Fruit fly (Drosophila melanogaster) whole organism, prepupa: ENCODE measurements around the gene p24-2.
A peak's percentile ranks its signal among the peaks of the same experiment; 100 is the strongest.
"Not testable (repeated sequence)": the region's sequence is repeated elsewhere in the genome, so short reads cannot be mapped to it uniquely, and the experiment has no call there.

ENCODE experiments used
- CG10631 ChIP-seq: fragments of 200-800 bp; sonication (Bioruptor generic); optimal IDR thresholded peaks from 2 replicates; lab custom pipeline; 2016; ENCODE audit warnings: missing biosample characterization, missing genetic modification characterization
- CG11762 ChIP-seq: fragments of 200-800 bp; sonication (Bioruptor generic); optimal IDR thresholded peaks from 3 replicates; lab custom pipeline; 2016; ENCODE audit warnings: missing biosample characterization, missing genetic modification characterization; ENCODE audit not compliant: insufficient read depth
- CG15336 ChIP-seq: fragments of 200-800 bp; sonication (Bioruptor generic); IDR thresholded peaks from 2 replicates; pipeline ENCODE4 v1.3.6; 2022; ENCODE audit warnings: missing biosample characterization, missing genetic modification characterization
- CG1621 ChIP-seq: fragments of 200-800 bp; sonication (Bioruptor generic); optimal IDR thresholded peaks from 3 replicates; lab custom pipeline; 2018; ENCODE audit warnings: missing biosample characterization, mild to moderate bottlenecking, missing genetic modification characterization
- CG16779 ChIP-seq: fragments of 200-800 bp; sonication (Bioruptor generic); optimal IDR thresholded peaks from 3 replicates; lab custom pipeline; 2017; ENCODE audit warnings: missing biosample characterization, mild to moderate bottlenecking, missing genetic modification characterization
- CG31627 ChIP-seq: fragments of 200-800 bp; sonication (Bioruptor generic); optimal IDR thresholded peaks from 3 replicates; lab custom pipeline; 2016; ENCODE audit warnings: missing biosample characterization, missing genetic modification characterization
- CG32006 ChIP-seq: fragments of 200-800 bp; sonication (Bioruptor generic); optimal IDR thresholded peaks from 3 replicates; lab custom pipeline; 2017; ENCODE audit warnings: missing biosample characterization, mild to moderate bottlenecking, missing genetic modification characterization
- CG4318 ChIP-seq: fragments of 200-800 bp; sonication (Bioruptor generic); optimal IDR thresholded peaks from 3 replicates; lab custom pipeline; 2017; ENCODE audit warnings: missing biosample characterization, mild to moderate bottlenecking, missing genetic modification characterization
- CG6163 ChIP-seq: fragments of 200-800 bp; sonication (Bioruptor generic); IDR thresholded peaks from 3 replicates; pipeline ENCODE4 v1.3.6; 2022; ENCODE audit warnings: missing biosample characterization, missing genetic modification characterization
- CG6854 ChIP-seq: fragments of 200-800 bp; sonication (Bioruptor generic); optimal IDR thresholded peaks from 2 replicates; lab custom pipeline; 2017; ENCODE audit warnings: missing biosample characterization, mild to moderate bottlenecking, missing genetic modification characterization
- CG7368 ChIP-seq: fragments of 200-800 bp; sonication (Bioruptor generic); optimal IDR thresholded peaks from 3 replicates; lab custom pipeline; 2016; ENCODE audit warnings: missing biosample characterization, missing genetic modification characterization
- CG8119 ChIP-seq: fragments of 200-800 bp; sonication (Bioruptor generic); IDR thresholded peaks from 3 replicates; pipeline ENCODE4 v1.3.6; 2022; ENCODE audit warnings: missing biosample characterization, missing genetic modification characterization
- CG8319 ChIP-seq: fragments of 200-800 bp; sonication (Bioruptor generic); optimal IDR thresholded peaks from 3 replicates; lab custom pipeline; 2016; ENCODE audit warnings: missing biosample characterization, missing genetic modification characterization
- CG8632 ChIP-seq: fragments of 200-800 bp; sonication (Bioruptor generic); optimal IDR thresholded peaks from 3 replicates; lab custom pipeline; 2016; ENCODE audit warnings: missing biosample characterization, missing genetic modification characterization
- CG9139 ChIP-seq: fragments of 200-800 bp; sonication (Bioruptor generic); optimal IDR thresholded peaks from 3 replicates; lab custom pipeline; 2017; ENCODE audit warnings: missing biosample characterization, mild to moderate bottlenecking, missing genetic modification characterization
- Eip75B ChIP-seq: fragments of 200-800 bp; sonication (Bioruptor generic); optimal IDR thresholded peaks from 3 replicates; lab custom pipeline; 2016; ENCODE audit warnings: missing biosample characterization, missing genetic modification characterization
- Eip78C ChIP-seq: fragments of 200-800 bp; sonication (Bioruptor generic); peaks from one replicate; lab custom pipeline; 2016; ENCODE audit warnings: missing biosample characterization, missing genetic modification characterization
- Ets21C ChIP-seq: fragments of 200-800 bp; sonication (Bioruptor generic); optimal IDR thresholded peaks from 3 replicates; lab custom pipeline; 2016; ENCODE audit warnings: missing biosample characterization, missing genetic modification characterization
- Ets96B ChIP-seq: fragments of 200-800 bp; optimal IDR thresholded peaks from 2 replicates; lab custom pipeline; 2019; ENCODE audit warnings: missing biosample characterization, mild to moderate bottlenecking, missing genetic modification characterization, moderate library complexity
- Hr38 ChIP-seq: sonication (Bioruptor generic); optimal IDR thresholded peaks from 2 replicates; lab custom pipeline; 2016; ENCODE audit warnings: missing biosample characterization, missing genetic modification characterization
- Hr39 ChIP-seq: fragments of 200-800 bp; sonication (Bioruptor generic); optimal IDR thresholded peaks from 2 replicates; lab custom pipeline; 2016; ENCODE audit warnings: missing biosample characterization, missing genetic modification characterization
- Hr4 ChIP-seq: fragments of 200-800 bp; sonication (Bioruptor generic); optimal IDR thresholded peaks from 3 replicates; lab custom pipeline; 2016; ENCODE audit warnings: missing biosample characterization, missing genetic modification characterization
- OdsH ChIP-seq: fragments of 200-800 bp; sonication (Bioruptor generic); optimal IDR thresholded peaks from 3 replicates; lab custom pipeline; 2016; ENCODE audit warnings: missing biosample characterization, missing genetic modification characterization
- Sox102F ChIP-seq: fragments of 200-800 bp; sonication (Bioruptor generic); optimal IDR thresholded peaks from 2 replicates; lab custom pipeline; 2016; ENCODE audit warnings: missing biosample characterization, mild to moderate bottlenecking, missing genetic modification characterization
- Sox14 ChIP-seq: fragments of 200-800 bp; sonication (Bioruptor generic); optimal IDR thresholded peaks from 3 replicates; lab custom pipeline; 2016; ENCODE audit warnings: missing biosample characterization, missing genetic modification characterization
- achi ChIP-seq: fragments of 200-800 bp; sonication (Bioruptor generic); optimal IDR thresholded peaks from 3 replicates; lab custom pipeline; 2016; ENCODE audit warnings: missing biosample characterization, missing genetic modification characterization
- acj6 ChIP-seq: fragments of 200-800 bp; sonication (Bioruptor generic); optimal IDR thresholded peaks from 3 replicates; lab custom pipeline; 2016; ENCODE audit warnings: missing biosample characterization, missing genetic modification characterization
- dac ChIP-seq: fragments of 200-800 bp; sonication (Bioruptor generic); optimal IDR thresholded peaks from 2 replicates; lab custom pipeline; 2017; ENCODE audit warnings: missing biosample characterization, mild to moderate bottlenecking, missing genetic modification characterization
- dsx ChIP-seq: fragments of 200-800 bp; optimal IDR thresholded peaks from 3 replicates; lab custom pipeline; 2019; ENCODE audit warnings: missing biosample characterization, mild to moderate bottlenecking, missing genetic modification characterization, moderate library complexity; ENCODE audit not compliant: poor library complexity, severe bottlenecking
- eg ChIP-seq: fragments of 200-800 bp; sonication (Bioruptor generic); IDR thresholded peaks from 3 replicates; pipeline ENCODE4 v1.3.6; 2022; ENCODE audit warnings: missing biosample characterization, missing genetic modification characterization
- esn ChIP-seq: fragments of 200-800 bp; sonication (Bioruptor generic); optimal IDR thresholded peaks from 2 replicates; lab custom pipeline; 2016; ENCODE audit warnings: missing biosample characterization, mild to moderate bottlenecking, missing genetic modification characterization, moderate library complexity
- fd59A ChIP-seq: fragments of 200-800 bp; sonication (Bioruptor generic); optimal IDR thresholded peaks from 2 replicates; lab custom pipeline; 2017; ENCODE audit warnings: missing biosample characterization, mild to moderate bottlenecking, missing genetic modification characterization, missing genetic modification reagents
- fd85E ChIP-seq: fragments of 200-800 bp; sonication (Bioruptor generic); optimal IDR thresholded peaks from 3 replicates; lab custom pipeline; 2016; ENCODE audit warnings: missing biosample characterization, missing genetic modification characterization
- fkh ChIP-seq: fragments of 200-800 bp; sonication (Bioruptor generic); optimal IDR thresholded peaks from 3 replicates; lab custom pipeline; 2017; ENCODE audit warnings: missing biosample characterization, mild to moderate bottlenecking, missing genetic modification characterization, moderate library complexity
- lz ChIP-seq: fragments of 200-800 bp; sonication (Bioruptor generic); optimal IDR thresholded peaks from 3 replicates; lab custom pipeline; 2016; ENCODE audit warnings: missing biosample characterization, missing genetic modification characterization
- salr ChIP-seq, 2 experiments: fragments of 200-800 bp; sonication (Bioruptor generic); optimal IDR thresholded peaks; 3 replicates each; lab custom pipeline; 2016 to 2018; ENCODE audit warnings: missing biosample characterization in 2 of 2, missing genetic modification characterization in 2 of 2, mild to moderate bottlenecking in 1 of 2
- svp ChIP-seq: fragments of 200-800 bp; sonication (Bioruptor generic); peaks from one replicate; lab custom pipeline; 2016; ENCODE audit warnings: missing biosample characterization, missing genetic modification characterization
- topi ChIP-seq: fragments of 200-800 bp; sonication (Bioruptor generic); optimal IDR thresholded peaks from 3 replicates; lab custom pipeline; 2016; ENCODE audit warnings: missing biosample characterization, missing genetic modification characterization
- vri ChIP-seq: fragments of 200-800 bp; sonication (Bioruptor generic); optimal IDR thresholded peaks from 3 replicates; lab custom pipeline; 2016; ENCODE audit warnings: missing biosample characterization, mild to moderate bottlenecking, missing genetic modification characterization

The p24-2 gene

dm6 chr3R:9694999-9695398, 2.4 kb upstream of the p24-2 start:
- TF ChIP-seq CG31627 (GFP tag; lab: Kevin White, UChicago): no peak
- TF ChIP-seq CG1621 (tag; lab: Kevin White, UChicago): no peak
- TF ChIP-seq eg (GFP tag; lab: Robert Waterston, UW): no peak
- TF ChIP-seq CG11762 (GFP tag; lab: Kevin White, UChicago): no peak
- TF ChIP-seq Ets21C: no peak
- TF ChIP-seq svp (GFP tag; lab: Kevin White, UChicago): no peak
- no peak for TF ChIP-seq Eip75B (GFP tag; lab: Kevin White, UChicago)
- no peak for TF ChIP-seq Eip78C (GFP tag; lab: Kevin White, UChicago)
- no peak for TF ChIP-seq vri

dm6 chr3R:9685376-9685775, 7.2 kb downstream of the p24-2 start, which contains the start of the genes eca and CG18542:
Gene eca (minus strand): TSS chr3R:9685476.
Gene CG18542 (plus strand): TSS chr3R:9685760.
- not testable (repeated sequence) for TF ChIP-seq CG10631 (GFP tag; lab: Kevin White, UChicago); esn (GFP tag; lab: Kevin White, UChicago); CG6854
- TF ChIP-seq, all 60 proteins: peak for 0; not testable (repeated sequence) for 60

dm6 chr3R:9684125-9684524, 8.5 kb downstream of the p24-2 start, which contains the start of gene CG9444:
Gene CG9444 (minus strand): TSS chr3R:9684264.
- TF ChIP-seq Eip78C (GFP tag; lab: Kevin White, UChicago) (peak; percentile 11), svp (GFP tag; lab: Kevin White, UChicago) (peak; percentile 93), Eip75B (GFP tag; lab: Kevin White, UChicago) (no peak)

dm6 chr3R:9683064-9683682, 9.4 kb downstream of the p24-2 start:
- TF ChIP-seq Sox14 (GFP tag; lab: Kevin White, UChicago): no peak
- TF ChIP-seq svp (GFP tag; lab: Kevin White, UChicago): peak; percentile 94
- no peak for TF ChIP-seq CG7368 (GFP tag; lab: Kevin White, UChicago)
- TF ChIP-seq Eip78C (GFP tag; lab: Kevin White, UChicago): no peak
- TF ChIP-seq Sox102F (GFP tag; lab: Kevin White, UChicago): no peak
- TF ChIP-seq, all 60 proteins: peak for 1

- TF ChIP-seq CG9139 (GFP tag; lab: Kevin White, UChicago) (no peak), acj6 (GFP tag; lab: Kevin White, UChicago) (no peak), fd59A (GFP tag; lab: Kevin White, UChicago) (no peak), Hr38 (GFP tag; lab: Kevin White, UChicago) (no peak), fkh (peak; percentile 92), salr (GFP tag; optimal IDR thresholded peaks at IDR 0.05; lab: Kevin White, UChicago) (no peak), CG15336 (GFP tag; lab: Robert Waterston, UW) (no peak), CG16779 (no peak), dsx (peak; percentile 58), fd85E (GFP tag; lab: Kevin White, UChicago) (no peak), dac (GFP tag; lab: Kevin White, UChicago) (no peak), CG8632 (GFP tag; lab: Kevin White, UChicago) (no peak), eg (GFP tag; lab: Robert Waterston, UW) (no peak), Sox102F (GFP tag; lab: Kevin White, UChicago) (no peak), Eip78C (GFP tag; lab: Kevin White, UChicago) (peak; percentile 29), Hr39 (GFP tag; lab: Kevin White, UChicago) (no peak), Hr4 (GFP tag; lab: Kevin White, UChicago) (no peak), CG4318 (GFP tag; lab: Kevin White, UChicago) (no peak), OdsH (GFP tag; lab: Kevin White, UChicago) (no peak), CG32006 (GFP tag; lab: Kevin White, UChicago) (no peak), CG8319 (GFP tag; lab: Kevin White, UChicago) (no peak), lz (GFP tag; lab: Kevin White, UChicago) (no peak), achi (peak; percentile 36), Ets96B (tag; lab: Kevin White, UChicago) (no peak), Sox14 (GFP tag; lab: Kevin White, UChicago) (no peak), topi (GFP tag; lab: Kevin White, UChicago) (no peak), CG1621 (tag; lab: Kevin White, UChicago) (no peak), esn (GFP tag; lab: Kevin White, UChicago) (peak; percentile 5), CG6163 (GFP tag; lab: Robert Waterston, UW) (no peak), CG7368 (GFP tag; lab: Kevin White, UChicago) (no peak), CG8119 (no peak)
These were observed 12.8 kb downstream of the p24-2 start, which contains the start of gene nmdyn-D7 for dm6 chr3R:9679746-9680145. Gene nmdyn-D7 (plus strand): TSS chr3R:9679939.
